Worm (Caenorhabditis elegans) whole organism, early embryonic: ENCODE results near the gene F36F12.3.

ENCODE experiments used
- B0310.2 ChIP-seq: sonication (generic microtip); optimal IDR thresholded peaks from 2 replicates; lab custom pipeline; 2016; ENCODE audit warnings: mild to moderate bottlenecking, missing genetic modification characterization, missing compliant biosample characterization
- F13C5.2 ChIP-seq: sonication (generic microtip); optimal IDR thresholded peaks from 2 replicates; lab custom pipeline; 2017; ENCODE audit warnings: mild to moderate bottlenecking, missing genetic modification characterization, inconsistent platforms, missing compliant biosample characterization
- aly-1 ChIP-seq: sonication (generic microtip); optimal IDR thresholded peaks from 2 replicates; lab custom pipeline; 2016; ENCODE audit warnings: missing genetic modification characterization, missing compliant biosample characterization
- ama-1 ChIP-seq: fragments of 150-350 bp; optimal IDR thresholded peaks from 2 replicates; lab custom pipeline; 2014
- ceh-13 ChIP-seq: fragments of 200-800 bp; sonication (Bioruptor generic); optimal IDR thresholded peaks from 2 replicates; lab custom pipeline; 2018; ENCODE audit warnings: mild to moderate bottlenecking, missing genetic modification characterization, missing compliant biosample characterization
- ceh-36 ChIP-seq: sonication (generic microtip); optimal IDR thresholded peaks from 2 replicates; lab custom pipeline; 2016; ENCODE audit warnings: missing genetic modification characterization, inconsistent platforms, missing compliant biosample characterization
- ets-7 ChIP-seq: sonication (generic microtip); optimal IDR thresholded peaks from 2 replicates; lab custom pipeline; 2016; ENCODE audit warnings: missing genotype, missing genetic modification characterization, missing compliant biosample characterization
- flt-1 ChIP-seq: fragments of 200-800 bp; sonication (Bioruptor generic); IDR thresholded peaks from 2 replicates; pipeline ENCODE4 v1.3.6; 2022; ENCODE audit warnings: missing genetic modification characterization, missing compliant biosample characterization
- hmbx-1 ChIP-seq: sonication (generic microtip); optimal IDR thresholded peaks from 2 replicates; lab custom pipeline; 2016; ENCODE audit warnings: mild to moderate bottlenecking, missing genetic modification characterization, missing compliant biosample characterization
- hmg-4 ChIP-seq: fragments of 200-800 bp; sonication (Bioruptor generic); optimal IDR thresholded peaks from 2 replicates; lab custom pipeline; 2018; ENCODE audit warnings: mild to moderate bottlenecking, missing genetic modification characterization, missing compliant biosample characterization
- hnd-1 ChIP-seq: sonication (generic microtip); optimal IDR thresholded peaks from 2 replicates; lab custom pipeline; 2016; ENCODE audit warnings: missing genetic modification characterization, missing compliant biosample characterization
- pes-1 ChIP-seq: fragments of 200-800 bp; sonication (Bioruptor generic); IDR thresholded peaks from 2 replicates; pipeline ENCODE4 v1.3.6; 2022; ENCODE audit warnings: missing genetic modification reagents, missing genetic modification characterization, missing compliant biosample characterization
- scrt-1 ChIP-seq: fragments of 200-800 bp; sonication (Bioruptor generic); IDR thresholded peaks from 2 replicates; pipeline ENCODE4 v1.3.6; 2022; ENCODE audit warnings: missing genetic modification characterization, missing compliant biosample characterization
- sea-1 ChIP-seq: fragments of 200-800 bp; sonication (Bioruptor generic); conservative IDR thresholded peaks from 2 replicates; pipeline ENCODE4 v1.3.6; 2022; ENCODE audit warnings: missing genetic modification characterization, missing compliant biosample characterization
- tbx-11 ChIP-seq: fragments of 200-800 bp; sonication (Bioruptor generic); IDR thresholded peaks from 2 replicates; pipeline ENCODE4 v1.3.6; 2022; ENCODE audit warnings: missing genetic modification characterization, missing compliant biosample characterization
- tbx-37 ChIP-seq: fragments of 200-800 bp; sonication (Bioruptor generic); conservative IDR thresholded peaks from 2 replicates; pipeline ENCODE4 v1.3.6; 2022; ENCODE audit warnings: missing genetic modification reagents, missing genetic modification characterization, missing compliant biosample characterization
- tra-4 ChIP-seq: sonication (generic microtip); optimal IDR thresholded peaks from 2 replicates; lab custom pipeline; 2017; ENCODE audit warnings: missing genetic modification characterization, missing compliant biosample characterization

F36F12.3 gene

DNA sequence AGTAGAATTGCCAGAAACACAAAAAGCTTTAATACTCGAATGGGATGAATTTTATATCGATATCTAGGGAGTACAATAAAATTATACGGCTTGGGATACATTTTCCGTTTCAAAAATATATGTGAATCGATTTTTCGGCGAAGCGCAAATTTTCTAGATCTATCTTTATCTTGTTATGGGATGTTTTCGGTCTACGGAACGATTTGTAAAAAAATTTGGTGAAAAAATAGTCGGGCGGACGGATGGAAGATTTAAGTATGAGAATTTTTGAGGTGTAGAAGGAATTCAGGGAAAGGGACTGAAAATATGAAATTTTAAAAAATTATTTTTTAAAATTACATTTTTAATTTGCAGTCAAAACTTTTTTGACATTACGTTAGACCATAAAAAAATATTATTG lies 20.4 kb downstream of the F36F12.3 start, which contains the start of gene F22F7.4:
Gene F22F7.4 (minus strand): TSS at position 101 of the 400 bp plus-strand sequence.
- no peak for TF ChIP-seq hnd-1 (tag; lab: Kevin White, UChicago)
- TF ChIP-seq hmg-4 (GFP tag; lab: Kevin White, UChicago) = no peak
- TF ChIP-seq scrt-1 = no peak
- no peak for TF ChIP-seq ama-1 (lab: Kevin White, UChicago)
- TF ChIP-seq F13C5.2 (tag; lab: Kevin White, UChicago) = no peak
- TF ChIP-seq pes-1 = no peak
- no peak for TF ChIP-seq ceh-36 (tag; lab: Kevin White, UChicago)
- no peak for TF ChIP-seq tra-4 (tag; lab: Kevin White, UChicago)
- TF ChIP-seq ceh-13 (GFP tag; lab: Kevin White, UChicago) = no peak
- no peak for TF ChIP-seq ets-7 (tag; lab: Kevin White, UChicago)
- TF ChIP-seq flt-1 (GFP tag; lab: Robert Waterston, UW) = no peak
- TF ChIP-seq tbx-11 (GFP tag; lab: Robert Waterston, UW) = no peak
- TF ChIP-seq sea-1 (GFP tag; lab: Robert Waterston, UW) = no peak
- no peak for TF ChIP-seq B0310.2 (tag; lab: Kevin White, UChicago)
- TF ChIP-seq tbx-37 (GFP tag; lab: Robert Waterston, UW) = no peak
- no peak for TF ChIP-seq hmbx-1 (tag; lab: Kevin White, UChicago)
- TF ChIP-seq aly-1 (tag; lab: Kevin White, UChicago) = no peak

DNA sequence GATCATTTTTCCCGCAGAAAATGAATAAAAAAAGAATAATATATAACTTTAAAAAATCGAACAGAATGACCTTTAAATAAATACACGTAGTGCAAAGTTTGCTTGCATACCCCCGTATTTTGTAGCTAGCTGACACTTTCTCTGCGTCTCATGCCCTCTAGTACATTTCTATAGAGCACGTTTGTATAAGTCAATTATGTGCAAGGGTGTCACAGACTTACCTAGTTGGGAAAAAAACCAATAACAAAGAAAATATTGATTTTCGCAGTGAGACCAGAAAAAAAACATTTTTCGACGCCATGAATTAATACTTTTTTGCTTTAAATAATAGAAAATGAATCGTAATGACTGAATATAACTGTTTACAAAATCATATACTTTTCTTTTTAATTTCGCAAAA lies 23.7 kb downstream of the F36F12.3 start, which contains the start of gene ckb-4:
Gene ckb-4 (minus strand): TSS at position 140 of the 400 bp plus-strand sequence.
- no peak for TF ChIP-seq tbx-11 (GFP tag; lab: Robert Waterston, UW)
- TF ChIP-seq hnd-1 (tag; lab: Kevin White, UChicago) = no peak
- no peak for TF ChIP-seq scrt-1
- TF ChIP-seq ets-7 (tag; lab: Kevin White, UChicago) = no peak
- no peak for TF ChIP-seq ama-1 (lab: Kevin White, UChicago)
- TF ChIP-seq sea-1 (GFP tag; lab: Robert Waterston, UW) = no peak
- TF ChIP-seq F13C5.2 (tag; lab: Kevin White, UChicago) = no peak
- TF ChIP-seq hmg-4 (GFP tag; lab: Kevin White, UChicago) = no peak
- TF ChIP-seq B0310.2 (tag; lab: Kevin White, UChicago) = no peak
- no peak for TF ChIP-seq pes-1
- TF ChIP-seq tbx-37 (GFP tag; lab: Robert Waterston, UW) = no peak
- no peak for TF ChIP-seq aly-1 (tag; lab: Kevin White, UChicago)
- TF ChIP-seq hmbx-1 (tag; lab: Kevin White, UChicago) = no peak
- no peak for TF ChIP-seq ceh-13 (GFP tag; lab: Kevin White, UChicago)
- TF ChIP-seq ceh-36 (tag; lab: Kevin White, UChicago) = no peak
- no peak for TF ChIP-seq tra-4 (tag; lab: Kevin White, UChicago)

DNA sequence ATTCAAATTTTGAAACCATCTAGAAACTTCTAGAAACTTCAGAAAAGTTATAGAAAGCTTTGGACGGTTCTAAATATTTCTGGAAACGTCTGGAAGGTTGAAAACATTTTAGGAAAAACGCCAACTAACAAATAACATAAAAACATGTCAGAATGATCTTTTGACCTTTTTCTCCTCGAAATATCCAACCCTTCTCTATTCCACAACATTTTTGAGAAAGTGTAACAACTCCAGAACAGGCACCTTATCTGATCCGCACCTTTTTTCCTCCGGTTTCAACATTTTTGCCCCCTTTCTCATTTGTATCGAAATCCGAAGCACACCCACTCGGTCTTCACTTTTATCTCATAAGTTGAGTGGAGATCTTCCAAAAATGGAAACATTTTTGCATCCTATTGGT lies 24.8 kb downstream of the F36F12.3 start, which contains the start of gene F22F7.3:
Gene F22F7.3 (plus strand): TSS at position 301 of the 400 bp plus-strand sequence.
- TF ChIP-seq ets-7 (tag; lab: Kevin White, UChicago) (no peak), hmbx-1 (tag; lab: Kevin White, UChicago) (no peak), ama-1 (lab: Kevin White, UChicago) (no peak), ceh-36 (tag; lab: Kevin White, UChicago) (no peak), tbx-37 (GFP tag; lab: Robert Waterston, UW) (no peak), ceh-13 (GFP tag; lab: Kevin White, UChicago) (no peak), scrt-1 (no peak), aly-1 (tag; lab: Kevin White, UChicago) (no peak), pes-1 (no peak), tbx-11 (GFP tag; lab: Robert Waterston, UW) (no peak), B0310.2 (tag; lab: Kevin White, UChicago) (no peak), flt-1 (GFP tag; lab: Robert Waterston, UW) (no peak)

DNA sequence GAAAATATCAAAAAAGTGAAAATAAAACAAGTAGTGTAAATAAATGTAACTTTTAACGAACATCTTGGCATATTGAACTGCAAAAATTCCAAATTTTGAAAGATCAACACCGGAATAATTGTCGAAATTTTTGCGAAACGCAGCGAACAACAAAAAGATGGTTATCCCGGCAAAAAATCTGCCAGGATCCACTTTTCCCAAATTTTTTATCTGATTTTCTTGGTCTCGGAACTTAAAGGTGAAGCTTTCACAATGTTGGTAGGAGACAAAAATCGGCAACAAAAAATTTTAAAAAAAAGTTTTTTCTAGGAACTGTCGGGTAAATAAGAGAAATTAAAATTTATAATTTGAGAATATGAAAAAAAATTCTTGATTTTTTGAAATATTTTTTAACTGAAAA lies 33.0 kb downstream of the F36F12.3 start, which contains the start of gene bgnt-1.2:
Gene bgnt-1.2 (minus strand): TSS at position 101 of the 400 bp plus-strand sequence.
- TF ChIP-seq F13C5.2 (tag; lab: Kevin White, UChicago) = no peak
- TF ChIP-seq tbx-11 (GFP tag; lab: Robert Waterston, UW) = no peak
- no peak for TF ChIP-seq hmbx-1 (tag; lab: Kevin White, UChicago)
- no peak for TF ChIP-seq hmg-4 (GFP tag; lab: Kevin White, UChicago)
- no peak for TF ChIP-seq ceh-13 (GFP tag; lab: Kevin White, UChicago)
- no peak for TF ChIP-seq tbx-37 (GFP tag; lab: Robert Waterston, UW)
- TF ChIP-seq ama-1 (lab: Kevin White, UChicago) = no peak
- no peak for TF ChIP-seq hnd-1 (tag; lab: Kevin White, UChicago)
- TF ChIP-seq flt-1 (GFP tag; lab: Robert Waterston, UW) = no peak
- no peak for TF ChIP-seq aly-1 (tag; lab: Kevin White, UChicago)
- TF ChIP-seq tra-4 (tag; lab: Kevin White, UChicago) = no peak
- TF ChIP-seq sea-1 (GFP tag; lab: Robert Waterston, UW) = no peak
- TF ChIP-seq B0310.2 (tag; lab: Kevin White, UChicago) = no peak
- TF ChIP-seq ceh-36 (tag; lab: Kevin White, UChicago) = no peak

DNA sequence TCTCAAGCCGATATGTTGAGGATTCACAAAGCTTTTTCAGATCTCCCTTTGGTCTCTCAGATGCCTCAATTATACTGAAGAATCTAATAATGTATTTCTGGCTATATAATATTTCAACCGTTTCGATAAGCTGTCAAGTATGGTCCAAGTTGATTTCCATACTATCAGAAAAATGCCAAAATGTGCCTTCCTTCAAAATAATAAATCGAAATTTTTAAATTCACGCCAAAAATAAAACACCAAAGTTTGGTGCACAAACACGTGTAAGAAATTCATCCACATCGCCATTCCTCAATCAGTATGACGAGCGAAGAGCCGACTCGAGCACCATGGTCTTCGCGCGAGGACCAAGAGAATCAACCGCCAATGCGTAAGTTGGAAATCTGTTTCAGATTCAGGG lies 33.9 kb downstream of the F36F12.3 start, which contains the start of gene F22F7.11:
Gene F22F7.11 (plus strand): TSS at position 301 of the 400 bp plus-strand sequence.
- TF ChIP-seq hmbx-1 (tag; lab: Kevin White, UChicago) = no peak
- no peak for TF ChIP-seq scrt-1
- no peak for TF ChIP-seq hmg-4 (GFP tag; lab: Kevin White, UChicago)

DNA sequence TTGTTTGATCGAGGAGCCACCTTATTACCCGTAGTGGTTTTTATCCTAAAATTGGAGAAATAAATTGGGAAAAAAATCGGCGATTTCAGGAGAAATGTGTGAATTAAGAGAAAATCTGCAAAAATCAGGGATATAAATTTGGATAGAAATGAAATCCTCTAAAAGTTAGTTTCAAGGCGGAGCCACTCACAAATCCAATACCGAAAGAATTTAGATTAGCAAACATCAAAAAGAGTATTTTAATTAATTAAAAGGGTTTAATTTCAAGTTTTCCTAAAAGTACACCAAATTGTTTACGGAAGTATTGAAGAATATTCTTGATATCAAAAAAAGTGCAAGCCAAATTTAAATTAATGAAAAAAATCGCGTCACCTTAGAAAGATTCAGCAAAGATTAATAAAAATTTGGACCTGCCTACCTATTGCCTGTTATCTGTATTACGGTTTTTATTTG lies 36.3 kb downstream of the F36F12.3 start, which contains the start of gene F22F7.8:
Gene F22F7.8 (minus strand): TSS at position 51 of the 453 bp plus-strand sequence.
- TF ChIP-seq ets-7 (tag; lab: Kevin White, UChicago) (no peak), tra-4 (tag; lab: Kevin White, UChicago) (no peak), scrt-1 (no peak), ceh-13 (GFP tag; lab: Kevin White, UChicago) (no peak), pes-1 (no peak), aly-1 (tag; lab: Kevin White, UChicago) (no peak), hmg-4 (GFP tag; lab: Kevin White, UChicago) (no peak), hmbx-1 (tag; lab: Kevin White, UChicago) (no peak), tbx-11 (GFP tag; lab: Robert Waterston, UW) (no peak), ama-1 (lab: Kevin White, UChicago) (no peak), ceh-36 (tag; lab: Kevin White, UChicago) (no peak), B0310.2 (tag; lab: Kevin White, UChicago) (no peak), hnd-1 (tag; lab: Kevin White, UChicago) (no peak), F13C5.2 (tag; lab: Kevin White, UChicago) (no peak), tbx-37 (GFP tag; lab: Robert Waterston, UW) (no peak), flt-1 (GFP tag; lab: Robert Waterston, UW) (no peak), sea-1 (GFP tag; lab: Robert Waterston, UW) (no peak)
